Fruit fly (Drosophila melanogaster) S2 (cell line): ENCODE data around the gene Prosbeta2R2.

ENCODE experiments used
- CG8478 ChIP-seq: fragments of >200 bp; optimal IDR thresholded peaks from 2 replicates; lab custom pipeline; 2018
- CTCF ChIP-seq, 2 experiments: fragments of >200 bp; optimal IDR thresholded peaks; 2 replicates each; lab custom pipeline; 2018

Gene Prosbeta2R2

DNA sequence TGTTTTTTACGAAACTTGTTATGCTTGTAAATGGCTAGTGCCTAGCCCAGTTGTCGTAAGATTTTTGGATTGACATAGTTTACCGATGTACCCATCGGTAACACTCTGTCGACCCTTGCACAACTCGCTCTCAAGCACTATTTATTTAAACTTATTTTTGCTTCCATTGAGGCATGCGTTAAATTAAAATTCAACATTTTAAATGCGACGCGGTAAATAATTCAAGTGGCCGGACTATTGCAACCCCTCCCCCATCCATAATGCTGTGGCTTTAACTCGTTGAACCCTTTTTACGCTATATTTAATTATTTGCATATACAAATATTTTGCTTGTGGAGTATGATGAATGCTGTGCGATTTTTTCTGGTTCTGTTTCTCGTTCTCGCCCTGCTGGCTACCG lies 30.0 kb upstream of the Prosbeta2R2 start:
- no peak for TF ChIP-seq CTCF (optimal IDR thresholded peaks at IDR 0.05; lab: Kevin White, UChicago)
- no peak for TF ChIP-seq CG8478 (lab: Kevin White, UChicago)

DNA sequence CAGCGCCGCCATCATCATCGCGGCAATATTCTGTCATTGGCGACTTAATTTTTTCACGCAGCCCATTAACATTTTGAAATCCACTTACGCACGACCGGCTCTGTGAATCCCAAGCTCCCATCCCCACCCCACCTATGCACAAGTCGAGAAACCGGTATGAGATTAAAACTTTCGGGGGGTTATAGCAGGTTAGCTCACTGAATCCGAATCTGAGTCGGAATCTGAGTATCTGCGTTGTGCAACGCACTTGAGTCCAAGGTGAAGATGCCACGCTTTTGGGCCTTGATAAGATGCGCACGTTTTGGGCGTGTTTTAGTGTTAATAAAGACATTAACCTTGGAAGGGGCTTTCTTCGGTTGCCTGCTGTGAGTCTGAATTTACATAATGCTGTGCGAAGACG lies 27.6 kb upstream of the Prosbeta2R2 start:
- TF ChIP-seq CG8478 (lab: Kevin White, UChicago): no peak

DNA sequence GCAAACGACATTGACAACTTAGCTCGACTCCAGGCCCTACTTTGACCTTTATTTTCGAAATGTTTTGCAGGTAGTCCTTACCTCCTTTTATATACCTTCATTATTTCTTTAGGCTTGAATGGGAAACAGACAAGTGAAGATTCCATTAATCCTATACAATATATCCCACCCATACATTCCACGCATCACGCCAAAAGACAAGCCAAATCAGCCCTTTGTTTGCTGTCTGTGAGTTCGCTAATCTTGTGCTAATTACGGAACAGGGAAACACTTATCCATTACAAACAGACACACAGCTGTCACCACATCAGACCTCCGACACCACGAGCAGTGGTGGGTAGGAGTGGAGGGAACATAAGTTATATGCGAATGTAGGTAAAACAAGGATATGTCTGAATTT lies 21.4 kb upstream of the Prosbeta2R2 start, which contains the start of gene CG33293:
CG33293 (minus strand) TSS at position 15 of the 400 bp plus-strand sequence.
- TF ChIP-seq CG8478 (lab: Kevin White, UChicago) (no peak), CTCF (optimal IDR thresholded peaks at IDR 0.05; lab: Kevin White, UChicago) (no peak)

DNA sequence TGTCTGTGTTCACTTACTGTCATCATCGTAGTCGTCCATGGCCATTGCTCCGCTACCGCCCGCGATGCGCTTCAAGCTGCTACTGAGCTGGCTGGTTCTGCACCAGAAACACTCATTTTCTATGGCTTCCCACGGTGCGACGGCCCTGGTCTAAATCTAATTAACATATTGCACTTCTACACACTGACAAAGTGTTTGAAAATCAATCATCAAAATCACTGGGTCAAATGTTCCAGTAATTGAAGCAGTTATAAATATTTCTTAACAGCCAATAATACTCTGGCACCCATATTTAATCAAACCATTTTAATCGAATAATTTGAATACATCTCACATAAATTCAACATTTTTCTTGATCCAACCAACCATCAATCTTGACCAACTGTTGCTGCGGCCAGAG lies 17.9 kb upstream of the Prosbeta2R2 start, which contains the start of gene rtp:
rtp (minus strand) TSS at position 101 of the 400 bp plus-strand sequence.
- TF ChIP-seq CTCF (optimal IDR thresholded peaks at IDR 0.05; lab: Kevin White, UChicago): no peak
- no peak for TF ChIP-seq CG8478 (lab: Kevin White, UChicago)

DNA sequence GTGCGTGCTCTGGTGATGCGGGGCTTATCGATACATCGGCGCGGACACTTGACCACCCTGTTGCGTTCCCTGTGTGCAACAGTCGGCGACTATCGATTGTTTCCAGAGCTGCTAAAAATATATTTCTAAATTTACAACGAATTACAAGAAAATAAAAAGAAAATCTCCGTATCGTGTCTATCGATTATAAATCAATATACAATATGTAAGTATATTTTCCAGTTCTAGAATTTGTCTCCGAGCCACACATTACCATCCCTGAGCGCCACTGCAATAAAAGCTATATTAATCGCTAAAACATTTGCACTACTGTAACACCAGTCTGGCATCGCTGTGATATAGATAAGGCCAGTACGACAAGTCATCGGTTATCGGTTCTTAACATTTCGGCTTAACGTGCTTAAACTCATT lies 12.9 kb upstream of the Prosbeta2R2 start, which contains the start of the genes Kat60 and Mms19:
Kat60 (minus strand) TSS at position 13 of the 411 bp plus-strand sequence.
Mms19 (plus strand) TSS at position 347 of the 411 bp plus-strand sequence.
- peak in 1 of 2 experiments; percentile 2 for TF ChIP-seq CTCF (optimal IDR thresholded peaks at IDR 0.05; lab: Kevin White, UChicago)
- TF ChIP-seq CG8478 (lab: Kevin White, UChicago): no peak

DNA sequence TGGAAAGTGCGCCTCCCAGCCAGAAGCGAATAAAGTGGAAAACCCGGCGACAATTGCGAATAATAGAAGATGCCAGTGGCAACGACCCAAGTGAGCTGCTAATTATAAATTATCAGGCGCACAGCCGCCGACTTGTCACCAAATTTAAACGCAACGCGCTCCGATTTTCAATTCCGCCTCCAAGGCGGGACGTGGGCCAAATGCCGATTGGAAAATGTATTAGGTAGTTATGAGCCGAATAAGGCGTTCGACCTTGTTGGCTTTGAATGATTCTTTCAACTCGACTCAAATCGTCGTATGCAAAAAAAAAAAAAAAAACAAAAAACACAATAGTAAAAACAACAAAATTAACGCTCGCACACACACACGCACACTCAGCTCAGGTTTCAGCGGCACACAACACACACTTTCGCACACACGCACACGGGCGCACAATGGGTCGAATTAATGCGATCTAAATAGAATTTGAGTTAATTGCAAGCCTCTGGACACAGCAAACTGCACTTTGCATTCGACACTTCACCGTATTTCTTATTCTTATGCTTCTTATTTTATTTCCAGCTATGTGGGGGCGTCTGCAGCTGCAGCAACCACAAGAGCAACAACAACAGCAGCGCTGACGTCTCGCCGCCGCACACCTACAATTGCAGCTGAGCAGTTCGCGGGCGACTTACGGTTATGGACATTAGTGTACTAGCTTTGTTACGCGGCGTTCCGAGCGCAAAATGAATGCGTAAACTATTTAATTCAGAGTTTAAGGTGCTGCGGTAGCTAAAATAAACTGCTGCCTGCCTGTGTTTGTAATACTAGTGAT lies 12.3 kb upstream of the Prosbeta2R2 start:
- TF ChIP-seq CG8478 (lab: Kevin White, UChicago) (no peak), CTCF (optimal IDR thresholded peaks at IDR 0.05; lab: Kevin White, UChicago) (no peak)

DNA sequence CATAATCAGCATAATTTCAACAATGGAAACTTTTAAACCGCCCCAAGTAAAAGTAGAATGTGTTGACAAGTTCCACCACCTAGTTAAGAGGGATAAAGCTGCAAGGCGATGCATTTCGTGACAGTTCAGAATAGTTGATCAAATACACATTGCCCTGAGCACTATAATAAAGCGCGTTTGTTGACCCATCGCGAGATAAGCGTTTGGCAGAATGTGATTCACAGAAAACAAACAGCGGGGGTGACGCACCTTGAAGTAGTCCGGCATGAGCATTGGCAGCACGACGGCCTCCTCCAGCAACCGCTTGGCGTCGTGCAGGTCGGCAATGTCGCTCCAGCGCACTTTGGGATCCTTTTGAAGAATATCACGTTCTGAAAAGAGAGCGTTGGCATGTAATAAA lies 10.1 kb upstream of the Prosbeta2R2 start:
- TF ChIP-seq CG8478 (lab: Kevin White, UChicago) (no peak), CTCF (optimal IDR thresholded peaks at IDR 0.05; lab: Kevin White, UChicago) (no peak)

DNA sequence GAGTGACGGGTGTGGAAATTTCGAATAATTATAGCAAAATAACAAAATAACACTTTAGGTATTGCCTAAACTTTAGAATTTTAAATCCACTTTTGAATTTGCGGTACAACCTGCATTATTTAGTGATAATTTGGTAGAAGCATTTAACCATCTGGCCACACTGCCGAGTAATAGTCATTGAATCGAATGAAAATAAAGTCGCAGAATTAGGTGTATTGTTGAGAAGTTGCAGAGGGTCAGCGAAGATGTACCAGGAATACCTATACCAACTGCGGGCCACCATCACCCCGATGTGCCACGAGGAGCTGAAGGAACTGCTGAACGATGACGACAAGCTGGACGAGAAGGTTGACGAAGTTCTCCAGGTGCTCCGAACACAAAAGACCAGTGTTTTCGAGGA lies 6.7 kb upstream of the Prosbeta2R2 start, which contains the start of gene Vps37B:
Vps37B (plus strand) TSS at position 134 of the 400 bp plus-strand sequence.
- TF ChIP-seq CG8478 (lab: Kevin White, UChicago) (no peak), CTCF (optimal IDR thresholded peaks at IDR 0.05; lab: Kevin White, UChicago) (no peak)

DNA sequence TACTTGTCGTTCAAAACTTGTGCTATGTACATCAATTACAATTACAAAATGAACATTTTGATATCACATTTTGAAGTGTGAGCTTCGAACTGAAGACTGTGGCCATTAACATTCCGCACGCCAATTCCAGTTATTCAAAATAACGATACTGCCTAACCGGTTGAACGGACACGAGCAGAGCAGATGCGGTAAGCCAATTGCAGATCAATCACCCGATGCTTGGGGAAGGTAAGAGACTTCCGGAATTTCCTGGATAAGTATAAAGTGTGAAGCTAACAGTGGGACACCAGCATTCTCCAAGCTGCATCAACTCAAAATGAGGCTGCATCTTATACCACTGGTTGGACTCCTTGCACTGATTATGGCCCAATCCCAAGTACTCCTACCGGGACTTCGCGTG lies 4.5 kb upstream of the Prosbeta2R2 start, which contains the start of gene CG14664:
CG14664 (plus strand) TSS at position 301 of the 400 bp plus-strand sequence.
- TF ChIP-seq CTCF (optimal IDR thresholded peaks at IDR 0.05; lab: Kevin White, UChicago) (no peak), CG8478 (lab: Kevin White, UChicago) (no peak)

DNA sequence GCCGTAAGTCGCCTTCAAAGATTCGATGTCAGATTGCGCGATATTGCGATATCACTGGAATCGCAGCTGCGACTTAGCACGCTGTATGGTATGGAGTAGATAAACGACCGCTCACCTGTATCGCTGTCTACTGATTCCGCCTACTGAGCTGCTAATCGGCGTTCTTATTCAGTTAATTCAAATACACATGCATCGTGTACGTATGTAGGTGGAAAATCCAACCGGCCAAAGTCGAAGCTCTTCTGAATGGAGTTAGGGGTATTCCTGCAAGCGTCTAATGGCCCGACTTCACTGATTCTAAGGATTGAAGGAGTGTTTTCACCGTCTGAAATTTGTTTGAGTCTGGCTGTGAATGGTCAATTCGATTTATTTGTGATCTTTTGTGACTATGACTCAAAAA lies 3.8 kb upstream of the Prosbeta2R2 start, which contains the start of gene CG2604:
CG2604 (minus strand) TSS at position 231 of the 400 bp plus-strand sequence.
- TF ChIP-seq CG8478 (lab: Kevin White, UChicago) (no peak), CTCF (optimal IDR thresholded peaks at IDR 0.05; lab: Kevin White, UChicago) (no peak)

DNA sequence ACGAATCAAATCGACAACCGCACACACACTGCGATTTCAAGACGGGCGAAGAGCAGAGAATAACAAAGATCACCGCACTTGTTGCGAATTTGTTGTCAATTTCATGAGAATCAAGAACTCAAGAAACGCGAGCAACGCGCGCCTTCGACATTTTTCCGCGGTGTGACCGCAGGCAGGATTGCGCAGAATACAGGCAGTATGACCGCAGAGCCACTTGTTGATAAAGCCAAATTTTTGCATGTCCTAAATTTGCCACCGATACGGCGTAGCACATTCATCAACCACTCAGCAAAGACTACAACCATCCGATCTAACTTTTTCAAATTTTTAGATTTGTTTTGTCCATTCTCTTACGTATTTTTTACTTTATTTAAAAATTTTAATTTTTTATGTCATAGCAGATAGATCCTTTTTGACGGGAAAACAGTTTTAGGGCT lies 2.0 kb downstream of the Prosbeta2R2 start, which contains the start of gene cno:
cno (minus strand) TSS at position 179 of the 437 bp plus-strand sequence.
- TF ChIP-seq CG8478 (lab: Kevin White, UChicago) (no peak), CTCF (optimal IDR thresholded peaks at IDR 0.05; lab: Kevin White, UChicago) (peak; percentile 53 to 66)

DNA sequence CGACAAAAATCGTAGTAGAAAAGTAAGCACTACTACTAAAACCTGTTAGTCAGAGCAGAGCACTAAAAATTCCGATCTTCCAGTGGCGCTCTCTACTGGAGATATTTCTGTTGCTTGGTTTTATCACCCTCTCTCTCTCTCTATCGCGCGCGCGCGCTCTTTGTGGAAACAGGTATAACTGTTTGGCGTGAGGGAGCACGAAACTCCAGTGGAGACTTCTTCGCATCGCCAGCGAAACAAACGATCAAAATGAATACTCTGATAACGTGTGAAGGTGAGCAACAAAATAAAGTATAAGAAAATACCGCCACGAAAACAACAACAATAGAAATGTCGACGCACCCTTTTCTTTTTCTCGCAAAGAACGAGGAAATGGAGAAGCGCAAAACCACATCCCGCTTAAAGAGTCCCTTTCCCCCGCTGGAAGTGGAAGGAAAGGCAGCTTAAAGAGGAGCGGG lies 3.0 kb downstream of the Prosbeta2R2 start:
- no peak for TF ChIP-seq CG8478 (lab: Kevin White, UChicago)
- TF ChIP-seq CTCF (optimal IDR thresholded peaks at IDR 0.05; lab: Kevin White, UChicago): peak; percentile 82 to 85

DNA sequence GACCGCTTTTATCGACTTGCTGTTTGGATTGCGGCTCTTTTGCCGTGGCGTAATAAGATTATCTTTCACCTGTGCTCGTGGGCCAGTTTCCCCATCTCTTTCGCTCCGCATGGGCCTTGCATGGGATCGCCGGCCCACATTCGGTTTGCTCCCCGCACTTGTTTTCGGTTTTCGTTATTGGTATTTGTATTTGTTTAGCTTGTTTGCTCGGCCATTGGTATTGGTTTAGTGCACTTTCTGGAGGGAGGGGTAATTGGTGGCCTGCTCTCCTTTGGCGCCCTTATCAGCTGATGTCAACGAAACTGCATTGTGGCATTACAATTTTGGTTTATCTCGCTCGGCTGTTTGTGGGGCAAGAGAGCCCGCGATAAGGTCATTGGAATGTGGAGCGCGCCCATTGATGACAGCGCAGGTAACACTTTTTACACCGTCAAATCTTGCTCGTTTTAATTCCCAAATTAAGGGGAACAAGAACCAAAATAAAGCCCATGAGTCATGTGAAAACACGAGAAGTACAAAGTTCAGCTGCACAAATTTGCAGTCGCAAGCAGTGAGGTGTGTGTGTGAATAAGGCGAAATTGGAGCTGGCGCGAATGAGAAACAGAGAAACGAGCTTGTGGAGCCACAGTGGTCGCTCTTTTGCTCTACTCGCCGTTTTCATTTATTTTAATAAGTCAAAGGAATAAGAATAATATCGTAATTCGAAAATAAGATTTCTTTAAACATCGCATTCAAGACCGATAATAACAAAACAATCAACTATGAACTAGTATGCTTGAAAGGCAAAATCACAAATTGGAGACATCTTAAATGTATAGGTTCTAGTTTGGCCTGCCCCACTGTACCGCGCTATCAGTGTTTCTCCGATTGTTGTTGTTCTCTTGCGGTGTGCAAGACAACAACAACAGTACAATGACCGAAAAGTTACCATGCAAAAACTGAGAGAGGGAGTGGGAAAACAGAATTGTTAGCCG lies 3.7 kb downstream of the Prosbeta2R2 start:
- TF ChIP-seq CTCF (optimal IDR thresholded peaks at IDR 0.05; lab: Kevin White, UChicago) (no peak), CG8478 (lab: Kevin White, UChicago) (no peak)
